Fruit fly (Drosophila melanogaster): ENCODE measurements around the gene Prx1.

DNA sequence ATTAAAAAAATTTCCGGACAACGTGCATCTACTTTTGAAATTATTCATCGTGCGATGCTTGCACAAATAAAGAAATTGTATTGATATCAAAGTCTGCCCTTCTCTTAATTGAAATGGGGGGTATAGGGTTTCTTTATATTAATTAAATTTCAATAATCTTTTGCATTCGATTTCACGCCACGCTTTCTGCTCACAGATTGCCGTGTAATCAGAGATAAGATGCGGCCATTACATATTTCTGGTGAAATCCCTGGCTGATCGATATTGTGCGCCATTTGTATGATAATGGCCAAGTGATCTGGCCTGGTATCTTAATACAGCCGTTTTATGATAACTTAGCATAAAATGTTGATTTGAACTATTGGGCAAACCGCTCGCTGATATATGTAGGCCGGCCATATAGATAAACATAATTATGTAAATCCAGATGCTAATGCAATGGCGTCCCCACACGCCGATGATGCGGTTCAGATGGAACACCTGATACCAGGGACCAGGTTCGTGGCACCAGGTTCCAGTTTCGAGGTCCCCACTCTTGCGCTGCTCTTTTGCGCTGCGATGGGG is 44.2 kb downstream of the Prx1 start:
- TF ChIP-seq fkh (GFP tag; optimal IDR thresholded peaks at IDR 0.05) (no peak), OdsH (GFP tag; optimal IDR thresholded peaks at IDR 0.05) (no peak)

All from whole organism, prepupa.